Worm (Caenorhabditis elegans) whole organism, L4 larva: Measurements from ENCODE around the gene ZC262.7.
A peak's percentile ranks its signal among the peaks of the same experiment; 100 is the strongest.

Source experiments
- D1046.2 ChIP-seq: fragments of 200-800 bp; sonication (Bioruptor generic); IDR thresholded peaks from 2 replicates; pipeline ENCODE4 v1.3.6; 2022; ENCODE audit warnings: missing genetic modification characterization, missing compliant biosample characterization
- F26F4.8 ChIP-seq: fragments of 200-800 bp; sonication (Bioruptor generic); conservative IDR thresholded peaks from 2 replicates; pipeline ENCODE4 v1.3.6; 2022; ENCODE audit warnings: missing genetic modification characterization, missing compliant biosample characterization
- F49E8.2 ChIP-seq: sonication (generic microtip); optimal IDR thresholded peaks from 2 replicates; lab custom pipeline; 2016; ENCODE audit warnings: missing compliant biosample characterization, mild to moderate bottlenecking, missing genetic modification characterization, borderline replicate concordance
- R02D3.7 ChIP-seq: fragments of 150-350 bp; sonication (generic microtip); optimal IDR thresholded peaks from 3 replicates; lab custom pipeline; 2014; ENCODE audit warnings: missing biosample characterization, missing genetic modification characterization
- T20F7.1 ChIP-seq: fragments of 200-800 bp; sonication (Bioruptor generic); optimal IDR thresholded peaks from 2 replicates; lab custom pipeline; 2018; ENCODE audit warnings: mild to moderate bottlenecking, missing genetic modification characterization, missing compliant biosample characterization
- T26A8.4 ChIP-seq: fragments of 200-800 bp; sonication (Bioruptor generic); IDR thresholded peaks from 2 replicates; pipeline ENCODE4 v1.3.6; 2022; ENCODE audit warnings: missing genetic modification characterization, missing compliant biosample characterization
- Y48G9A.11 ChIP-seq: fragments of 200-800 bp; sonication (Bioruptor generic); IDR thresholded peaks from 2 replicates; pipeline ENCODE4 v1.3.6; 2022; ENCODE audit warnings: missing genetic modification reagents, missing genetic modification characterization, missing compliant biosample characterization
- Y5F2A.4 ChIP-seq: fragments of 200-800 bp; sonication (Bioruptor generic); optimal IDR thresholded peaks from 2 replicates; lab custom pipeline; 2018; ENCODE audit warnings: mild to moderate bottlenecking, missing genetic modification characterization, missing compliant biosample characterization
- Y75B8A.6 ChIP-seq: fragments of 200-800 bp; sonication (Bioruptor generic); IDR thresholded peaks from 2 replicates; pipeline ENCODE4 v1.3.6; 2022; ENCODE audit warnings: missing genetic modification reagents, missing genetic modification characterization, missing compliant biosample characterization
- ZK546.5 ChIP-seq, 2 experiments: sonication (generic microtip); optimal IDR thresholded peaks; 2 replicates each; lab custom pipeline; 2017; ENCODE audit warnings: missing biosample characterization in 2 of 2, missing genetic modification characterization in 2 of 2
- aha-1 ChIP-seq: fragments of 150-350 bp; peaks from one replicate; lab custom pipeline; 2014; ENCODE audit warnings: missing biosample characterization, missing genetic modification characterization
- aly-2 ChIP-seq: sonication (generic microtip); optimal IDR thresholded peaks from 2 replicates; lab custom pipeline; 2018; ENCODE audit warnings: missing biosample characterization, missing genetic modification characterization
- attf-4 ChIP-seq: sonication (generic microtip); optimal IDR thresholded peaks from 3 replicates; lab custom pipeline; 2017; ENCODE audit warnings: missing biosample characterization, missing genetic modification characterization
- ceh-32 ChIP-seq: sonication (generic microtip); optimal IDR thresholded peaks from 2 replicates; lab custom pipeline; 2016; ENCODE audit warnings: mild to moderate bottlenecking, missing genetic modification characterization, missing compliant biosample characterization; ENCODE audit not compliant: poor library complexity
- ctbp-1 ChIP-seq: fragments of 200-800 bp; sonication (Bioruptor generic); IDR thresholded peaks from 2 replicates; pipeline ENCODE4 v1.3.6; 2022; ENCODE audit warnings: missing genetic modification reagents, missing genetic modification characterization, missing compliant biosample characterization
- daf-16 ChIP-seq, 3 experiments: sonication (generic microtip); optimal IDR thresholded peaks; 2 replicates each; lab custom pipeline; 2016 to 2017; ENCODE audit warnings: missing genetic modification characterization in 3 of 3, missing genetic modification reagents in 3 of 3, mild to moderate bottlenecking in 2 of 3, missing compliant biosample characterization in 2 of 3, missing biosample characterization in 1 of 3, moderate library complexity in 1 of 3
- daf-8 ChIP-seq: fragments of 200-800 bp; sonication (Bioruptor generic); IDR thresholded peaks from 2 replicates; pipeline ENCODE4 v1.3.6; 2022; ENCODE audit warnings: missing genetic modification characterization, missing compliant biosample characterization
- dmd-9 ChIP-seq: fragments of 200-800 bp; sonication (Bioruptor generic); IDR thresholded peaks from 2 replicates; pipeline ENCODE4 v1.3.6; 2022; ENCODE audit warnings: missing genetic modification reagents, missing genetic modification characterization, missing compliant biosample characterization
- duxl-1 ChIP-seq: sonication (generic microtip); optimal IDR thresholded peaks from 2 replicates; lab custom pipeline; 2016; ENCODE audit warnings: mild to moderate bottlenecking, missing genetic modification characterization, moderate library complexity, missing compliant biosample characterization; ENCODE audit not compliant: poor library complexity
- egl-27 ChIP-seq: sonication (generic microtip); optimal IDR thresholded peaks from 3 replicates; lab custom pipeline; 2017; ENCODE audit warnings: missing biosample characterization, missing genetic modification reagents, missing genetic modification characterization
- egl-43 ChIP-seq: fragments of 200-800 bp; sonication (Bioruptor generic); IDR thresholded peaks from 2 replicates; pipeline ENCODE4 v1.3.6; 2022; ENCODE audit warnings: missing genetic modification reagents, missing genetic modification characterization, missing compliant biosample characterization
- fos-1 ChIP-seq: fragments of 150-350 bp; optimal IDR thresholded peaks from 2 replicates; lab custom pipeline; 2014; ENCODE audit warnings: missing biosample characterization, missing genetic modification characterization
- hlh-11 ChIP-seq: fragments of 200-800 bp; sonication (Bioruptor generic); optimal IDR thresholded peaks from 2 replicates; lab custom pipeline; 2018; ENCODE audit warnings: mild to moderate bottlenecking, missing genetic modification characterization, missing compliant biosample characterization
- lim-7 ChIP-seq: fragments of 200-800 bp; sonication (Bioruptor generic); IDR thresholded peaks from 2 replicates; pipeline ENCODE4 v1.3.6; 2022; ENCODE audit warnings: missing genetic modification characterization, missing compliant biosample characterization
- lin-15B ChIP-seq: fragments of 150-350 bp; sonication (generic microtip); optimal IDR thresholded peaks from 3 replicates; lab custom pipeline; 2014; ENCODE audit warnings: missing biosample characterization, missing genetic modification characterization
- lin-39 ChIP-seq: fragments of 150-350 bp; optimal IDR thresholded peaks from 2 replicates; lab custom pipeline; 2014; ENCODE audit warnings: missing biosample characterization, missing genetic modification reagents, missing genetic modification characterization
- mdl-1 ChIP-seq, 2 experiments: fragments of 150-350 bp in 1 of 2; sonication (generic microtip) in 1 of 2; optimal IDR thresholded peaks; 2 replicates each; lab custom pipeline; 2014 to 2017; ENCODE audit warnings: missing biosample characterization in 2 of 2, missing genetic modification characterization in 2 of 2
- mdt-29 ChIP-seq: fragments of 200-800 bp; sonication (Bioruptor generic); IDR thresholded peaks from 2 replicates; pipeline ENCODE4 v1.3.6; 2022; ENCODE audit warnings: missing genetic modification reagents, missing genetic modification characterization, missing compliant biosample characterization
- mxl-2 ChIP-seq: fragments of 200-800 bp; sonication (Bioruptor generic); conservative IDR thresholded peaks from 2 replicates; pipeline ENCODE4 v1.3.6; 2022; ENCODE audit warnings: missing genetic modification reagents, missing genetic modification characterization, missing compliant biosample characterization
- mxl-3 ChIP-seq: fragments of 200-800 bp; sonication (Bioruptor generic); optimal IDR thresholded peaks from 2 replicates; lab custom pipeline; 2018; ENCODE audit warnings: mild to moderate bottlenecking, missing genetic modification characterization, missing compliant biosample characterization
- nhr-11 ChIP-seq: fragments of 150-350 bp; optimal IDR thresholded peaks from 2 replicates; lab custom pipeline; 2014; ENCODE audit warnings: missing biosample characterization, missing genetic modification characterization
- nhr-42 ChIP-seq: fragments of 200-800 bp; sonication (Bioruptor generic); IDR thresholded peaks from 2 replicates; pipeline ENCODE4 v1.3.6; 2022; ENCODE audit warnings: missing genetic modification characterization, missing compliant biosample characterization
- nhr-77 ChIP-seq: fragments of 150-350 bp; optimal IDR thresholded peaks from 2 replicates; lab custom pipeline; 2014; ENCODE audit warnings: missing biosample characterization, missing genetic modification characterization
- pha-4 ChIP-seq, 2 experiments: fragments of 150-350 bp in 1 of 2; fragments of 200-800 bp in 1 of 2; sonication (Bioruptor generic) in 1 of 2; IDR thresholded peaks in 1 of 2; optimal IDR thresholded peaks in 1 of 2; 2 replicates each; pipeline versions ENCODE4 v1.3.6 to Lab custom; 2014 to 2022; ENCODE audit warnings: missing genetic modification characterization in 2 of 2, missing genetic modification reagents in 2 of 2, missing biosample characterization in 1 of 2, missing compliant biosample characterization in 1 of 2
- pqm-1 ChIP-seq: sonication (generic microtip); optimal IDR thresholded peaks from 2 replicates; lab custom pipeline; 2017; ENCODE audit warnings: missing biosample characterization, missing genetic modification characterization
- saeg-2 ChIP-seq: fragments of 200-800 bp; sonication (Bioruptor generic); IDR thresholded peaks from 2 replicates; pipeline ENCODE4 v1.3.6; 2022; ENCODE audit warnings: missing genetic modification reagents, missing genetic modification characterization, missing compliant biosample characterization
- tag-97 ChIP-seq: fragments of 200-800 bp; sonication (Bioruptor generic); IDR thresholded peaks from 2 replicates; pipeline ENCODE4 v1.3.6; 2022; ENCODE audit warnings: missing genetic modification characterization, missing compliant biosample characterization
- unc-62 ChIP-seq, 3 experiments: fragments of 150-350 bp in 1 of 3; sonication (generic microtip); optimal IDR thresholded peaks in 2 of 3; peaks in 1 of 3; 1 replicate in 1 of 3; 2 replicates in 2 of 3; lab custom pipeline; 2014 to 2017; ENCODE audit warnings: missing biosample characterization in 3 of 3, missing genetic modification characterization in 3 of 3, missing genetic modification reagents in 3 of 3, missing genotype in 1 of 3
- vab-7 ChIP-seq: fragments of 200-800 bp; sonication (Bioruptor generic); IDR thresholded peaks from 2 replicates; pipeline ENCODE4 v1.3.6; 2022; ENCODE audit warnings: missing genetic modification reagents, missing genetic modification characterization, missing compliant biosample characterization
- zfp-3 ChIP-seq: fragments of 200-800 bp; sonication (Bioruptor generic); conservative IDR thresholded peaks from 2 replicates; pipeline ENCODE4 v1.3.6; 2022; ENCODE audit warnings: missing genetic modification reagents, missing genetic modification characterization, missing compliant biosample characterization
- zip-2 ChIP-seq: fragments of 150-350 bp; optimal IDR thresholded peaks from 2 replicates; lab custom pipeline; 2014; ENCODE audit warnings: missing biosample characterization, missing genetic modification characterization

Gene ZC262.7

DNA sequence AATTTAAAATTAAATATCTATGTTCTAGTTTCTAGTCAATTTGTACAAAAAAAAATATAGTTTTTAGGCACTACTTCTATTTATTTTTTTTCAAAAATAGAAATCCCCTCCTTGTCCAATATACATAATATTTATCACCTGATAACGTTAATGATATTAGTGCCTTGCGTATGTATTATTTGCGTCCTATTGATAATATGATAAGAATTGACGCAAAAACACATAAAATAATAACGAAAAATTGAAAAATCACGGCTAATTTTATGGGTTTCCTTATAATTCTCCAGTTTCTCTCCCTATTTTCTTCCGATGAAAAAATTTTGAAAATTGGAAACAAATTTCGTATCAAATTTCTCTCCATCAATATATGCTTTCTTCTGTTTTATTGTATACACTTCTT, 44.4 kb downstream of the ZC262.7 start (continued):
- TF ChIP-seq nhr-42 (GFP tag; lab: Robert Waterston, UW), result no peak
- TF ChIP-seq lin-15B (tag; lab: Kevin White, UChicago), result no peak
- TF ChIP-seq ctbp-1 (GFP tag; lab: Robert Waterston, UW), result no peak
- TF ChIP-seq nhr-77 (tag; lab: Kevin White, UChicago), result peak; percentile 14
- TF ChIP-seq T26A8.4, result no peak
- no peak for TF ChIP-seq attf-4 (tag; lab: Kevin White, UChicago)
- TF ChIP-seq aly-2 (tag; lab: Kevin White, UChicago), result no peak
- TF ChIP-seq lin-39 (tag; lab: Kevin White, UChicago), result no peak
- peak; percentile 52 for TF ChIP-seq aha-1
- no peak for TF ChIP-seq daf-16 (GFP tag; optimal IDR thresholded peaks at IDR 0.05; lab: Kevin White, UChicago)
- TF ChIP-seq daf-16 (tag; optimal IDR thresholded peaks at IDR 0.05; lab: Kevin White, UChicago), result peak; percentile 62
- TF ChIP-seq hlh-11 (tag; lab: Kevin White, UChicago), result no peak
- no peak for TF ChIP-seq dmd-9 (GFP tag; lab: Robert Waterston, UW)
- TF ChIP-seq ceh-32 (tag; lab: Kevin White, UChicago), result no peak
- TF ChIP-seq zip-2 (tag; lab: Kevin White, UChicago), result no peak
- TF ChIP-seq Y75B8A.6 (GFP tag; lab: Robert Waterston, UW), result no peak
- no peak for TF ChIP-seq mdt-29 (GFP tag; lab: Robert Waterston, UW)
- TF ChIP-seq fos-1, result no peak
- no peak for TF ChIP-seq vab-7
- no peak for TF ChIP-seq mxl-2
- no peak for TF ChIP-seq Y48G9A.11 (GFP tag; lab: Robert Waterston, UW)
- TF ChIP-seq mdl-1 (tag; optimal IDR thresholded peaks at IDR 0.05; lab: Kevin White, UChicago), result no peak
- no peak for TF ChIP-seq R02D3.7 (tag; lab: Kevin White, UChicago)
- no peak for TF ChIP-seq unc-62 (GFP tag; optimal IDR thresholded peaks at IDR 0.05 in 1 of 2; lab: Kevin White, UChicago)
- no peak for TF ChIP-seq unc-62 (tag; optimal IDR thresholded peaks at IDR 0.05; lab: Kevin White, UChicago)
- no peak for TF ChIP-seq Y5F2A.4 (GFP tag; lab: Kevin White, UChicago)
- no peak for TF ChIP-seq pha-4 (GFP tag; IDR thresholded peaks at IDR 0.05; lab: Robert Waterston, UW)
- no peak for TF ChIP-seq pha-4 (tag; optimal IDR thresholded peaks at IDR 0.05; lab: Kevin White, UChicago)
- no peak for TF ChIP-seq saeg-2 (GFP tag; lab: Robert Waterston, UW)
- TF ChIP-seq egl-43, result no peak
- TF ChIP-seq mxl-3 (GFP tag; lab: Kevin White, UChicago), result no peak
- TF ChIP-seq pqm-1 (tag; lab: Kevin White, UChicago), result peak; percentile 67
- no peak for TF ChIP-seq lim-7 (GFP tag; lab: Robert Waterston, UW)
- TF ChIP-seq T20F7.1 (GFP tag; lab: Kevin White, UChicago), result peak; percentile 8
- TF ChIP-seq F49E8.2 (tag; lab: Kevin White, UChicago), result no peak

DNA sequence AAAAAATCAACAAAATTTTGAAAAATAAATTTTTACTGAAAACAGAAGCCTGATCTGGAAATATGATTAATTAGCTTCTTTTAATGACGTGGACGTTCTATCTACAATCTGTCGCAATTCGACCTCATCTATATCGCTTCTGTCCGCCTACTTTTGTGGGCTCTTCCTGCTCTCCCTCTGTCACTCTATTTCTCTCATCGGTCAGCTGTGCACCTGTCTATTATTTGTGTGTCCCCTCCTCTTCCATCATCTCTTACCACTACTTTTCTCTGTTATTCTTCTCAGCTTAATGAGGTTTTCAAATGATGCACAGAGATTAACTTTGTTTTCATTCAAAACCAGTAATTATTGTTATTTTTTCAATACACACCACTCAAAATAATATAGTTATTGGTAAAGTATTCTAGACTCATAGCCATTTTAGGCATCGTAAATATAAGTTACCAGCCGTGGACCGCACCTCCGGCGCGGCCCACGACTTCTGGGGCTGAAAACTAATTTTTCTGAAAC, 45.0 kb downstream of the ZC262.7 start:
- no peak for TF ChIP-seq vab-7
- TF ChIP-seq zfp-3 (GFP tag; lab: Robert Waterston, UW), result no peak
- no peak for TF ChIP-seq egl-27 (tag; lab: Kevin White, UChicago)
- TF ChIP-seq dmd-9 (GFP tag; lab: Robert Waterston, UW), result no peak
- no peak for TF ChIP-seq D1046.2 (GFP tag; lab: Robert Waterston, UW)
- no peak for TF ChIP-seq duxl-1
- TF ChIP-seq daf-8 (GFP tag; lab: Robert Waterston, UW), result no peak
- TF ChIP-seq egl-43, result no peak
- TF ChIP-seq fos-1, result no peak
- TF ChIP-seq lim-7 (GFP tag; lab: Robert Waterston, UW), result no peak
- no peak for TF ChIP-seq ZK546.5 (tag; optimal IDR thresholded peaks at IDR 0.05; lab: Kevin White, UChicago)
- TF ChIP-seq tag-97, result no peak
- TF ChIP-seq nhr-11 (tag; lab: Kevin White, UChicago), result no peak
- no peak for TF ChIP-seq aha-1
- TF ChIP-seq F26F4.8, result no peak
